Worm (Caenorhabditis elegans) whole organism, L4 larva: ENCODE data around the gene F47C12.13.
A peak's percentile ranks its signal among the peaks of the same experiment; 100 is the strongest.

Source experiments
- D1046.2 ChIP-seq: fragments of 200-800 bp; sonication (Bioruptor generic); IDR thresholded peaks from 2 replicates; pipeline ENCODE4 v1.3.6; 2022; ENCODE audit warnings: missing genetic modification characterization, missing compliant biosample characterization
- R02D3.7 ChIP-seq: fragments of 150-350 bp; sonication (generic microtip); optimal IDR thresholded peaks from 3 replicates; lab custom pipeline; 2014; ENCODE audit warnings: missing biosample characterization, missing genetic modification characterization
- T20F7.1 ChIP-seq: fragments of 200-800 bp; sonication (Bioruptor generic); optimal IDR thresholded peaks from 2 replicates; lab custom pipeline; 2018; ENCODE audit warnings: mild to moderate bottlenecking, missing genetic modification characterization, missing compliant biosample characterization
- Y105C5A.15 ChIP-seq: fragments of 200-800 bp; sonication (Bioruptor generic); IDR thresholded peaks from 2 replicates; pipeline ENCODE4 v1.3.6; 2022; ENCODE audit warnings: missing genetic modification characterization, missing compliant biosample characterization
- Y48G9A.11 ChIP-seq: fragments of 200-800 bp; sonication (Bioruptor generic); IDR thresholded peaks from 2 replicates; pipeline ENCODE4 v1.3.6; 2022; ENCODE audit warnings: missing genetic modification reagents, missing genetic modification characterization, missing compliant biosample characterization
- Y5F2A.4 ChIP-seq: fragments of 200-800 bp; sonication (Bioruptor generic); optimal IDR thresholded peaks from 2 replicates; lab custom pipeline; 2018; ENCODE audit warnings: mild to moderate bottlenecking, missing genetic modification characterization, missing compliant biosample characterization
- ZK546.5 ChIP-seq, 2 experiments: sonication (generic microtip); optimal IDR thresholded peaks; 2 replicates each; lab custom pipeline; 2017; ENCODE audit warnings: missing biosample characterization in 2 of 2, missing genetic modification characterization in 2 of 2
- aha-1 ChIP-seq: fragments of 150-350 bp; peaks from one replicate; lab custom pipeline; 2014; ENCODE audit warnings: missing biosample characterization, missing genetic modification characterization
- aly-2 ChIP-seq: sonication (generic microtip); optimal IDR thresholded peaks from 2 replicates; lab custom pipeline; 2018; ENCODE audit warnings: missing biosample characterization, missing genetic modification characterization
- ama-1 ChIP-seq: fragments of 150-350 bp; optimal IDR thresholded peaks from 2 replicates; lab custom pipeline; 2014; ENCODE audit warnings: inconsistent platforms, mixed read lengths
- ceh-28 ChIP-seq: fragments of 150-350 bp; optimal IDR thresholded peaks from 2 replicates; lab custom pipeline; 2014; ENCODE audit warnings: missing biosample characterization, missing genetic modification reagents, missing genetic modification characterization
- ceh-44 ChIP-seq: fragments of 200-800 bp; sonication (Bioruptor generic); IDR thresholded peaks from 2 replicates; pipeline ENCODE4 v1.3.6; 2022; ENCODE audit warnings: missing genetic modification reagents, missing genetic modification characterization, missing compliant biosample characterization
- ceh-62 ChIP-seq: sonication (generic microtip); optimal IDR thresholded peaks from 2 replicates; lab custom pipeline; 2017; ENCODE audit warnings: missing biosample characterization, missing genetic modification characterization
- cey-2 ChIP-seq: sonication (generic microtip); optimal IDR thresholded peaks from 3 replicates; lab custom pipeline; 2017; ENCODE audit warnings: missing genetic modification characterization, mild to moderate bottlenecking, missing compliant biosample characterization, antibody characterized with exemption, borderline replicate concordance; ENCODE audit not compliant: insufficient read depth
- ctbp-1 ChIP-seq: fragments of 200-800 bp; sonication (Bioruptor generic); IDR thresholded peaks from 2 replicates; pipeline ENCODE4 v1.3.6; 2022; ENCODE audit warnings: missing genetic modification reagents, missing genetic modification characterization, missing compliant biosample characterization
- daf-12 ChIP-seq: fragments of 150-350 bp; optimal IDR thresholded peaks from 2 replicates; lab custom pipeline; 2014; ENCODE audit warnings: missing biosample characterization, missing genetic modification reagents, missing genetic modification characterization
- daf-16 ChIP-seq, 3 experiments: sonication (generic microtip); optimal IDR thresholded peaks; 2 replicates each; lab custom pipeline; 2016 to 2017; ENCODE audit warnings: missing genetic modification characterization in 3 of 3, missing genetic modification reagents in 3 of 3, mild to moderate bottlenecking in 2 of 3, missing compliant biosample characterization in 2 of 3, missing biosample characterization in 1 of 3, moderate library complexity in 1 of 3
- daf-8 ChIP-seq: fragments of 200-800 bp; sonication (Bioruptor generic); IDR thresholded peaks from 2 replicates; pipeline ENCODE4 v1.3.6; 2022; ENCODE audit warnings: missing genetic modification characterization, missing compliant biosample characterization
- dmd-6 ChIP-seq: fragments of 200-800 bp; sonication (Bioruptor generic); IDR thresholded peaks from 2 replicates; pipeline ENCODE4 v1.3.6; 2022; ENCODE audit warnings: missing genetic modification reagents, missing genetic modification characterization, missing compliant biosample characterization
- duxl-1 ChIP-seq: sonication (generic microtip); optimal IDR thresholded peaks from 2 replicates; lab custom pipeline; 2016; ENCODE audit warnings: mild to moderate bottlenecking, missing genetic modification characterization, moderate library complexity, missing compliant biosample characterization; ENCODE audit not compliant: poor library complexity
- dve-1 ChIP-seq: sonication (generic microtip); optimal IDR thresholded peaks from 2 replicates; lab custom pipeline; 2017; ENCODE audit warnings: antibody characterized with exemption, mild to moderate bottlenecking, missing genetic modification characterization, missing compliant biosample characterization; ENCODE audit not compliant: insufficient read depth
- egl-43 ChIP-seq: fragments of 200-800 bp; sonication (Bioruptor generic); IDR thresholded peaks from 2 replicates; pipeline ENCODE4 v1.3.6; 2022; ENCODE audit warnings: missing genetic modification reagents, missing genetic modification characterization, missing compliant biosample characterization
- gei-8 ChIP-seq: fragments of 200-800 bp; sonication (Bioruptor generic); optimal IDR thresholded peaks from 2 replicates; lab custom pipeline; 2018; ENCODE audit warnings: mild to moderate bottlenecking, missing genetic modification characterization, missing compliant biosample characterization
- lim-7 ChIP-seq: fragments of 200-800 bp; sonication (Bioruptor generic); IDR thresholded peaks from 2 replicates; pipeline ENCODE4 v1.3.6; 2022; ENCODE audit warnings: missing genetic modification characterization, missing compliant biosample characterization
- lin-15B ChIP-seq: fragments of 150-350 bp; sonication (generic microtip); optimal IDR thresholded peaks from 3 replicates; lab custom pipeline; 2014; ENCODE audit warnings: missing biosample characterization, missing genetic modification characterization
- lir-3 ChIP-seq: sonication (generic microtip); optimal IDR thresholded peaks from 2 replicates; lab custom pipeline; 2016; ENCODE audit warnings: mild to moderate bottlenecking, missing genetic modification characterization, missing compliant biosample characterization
- madf-5 ChIP-seq, 2 experiments: fragments of 200-800 bp; sonication (Bioruptor generic); IDR thresholded peaks; 2 replicates each; pipeline ENCODE4 v1.3.6; 2022; ENCODE audit warnings: missing compliant biosample characterization in 2 of 2, missing genetic modification characterization in 2 of 2
- mdt-29 ChIP-seq: fragments of 200-800 bp; sonication (Bioruptor generic); IDR thresholded peaks from 2 replicates; pipeline ENCODE4 v1.3.6; 2022; ENCODE audit warnings: missing genetic modification reagents, missing genetic modification characterization, missing compliant biosample characterization
- mes-2 ChIP-seq: sonication (generic microtip); optimal IDR thresholded peaks from 2 replicates; lab custom pipeline; 2016; ENCODE audit warnings: missing genotype, mild to moderate bottlenecking, missing genetic modification characterization, missing compliant biosample characterization; ENCODE audit not compliant: poor library complexity, severe bottlenecking
- mxl-2 ChIP-seq: fragments of 200-800 bp; sonication (Bioruptor generic); conservative IDR thresholded peaks from 2 replicates; pipeline ENCODE4 v1.3.6; 2022; ENCODE audit warnings: missing genetic modification reagents, missing genetic modification characterization, missing compliant biosample characterization
- nhr-111 ChIP-seq: fragments of 200-800 bp; sonication (Bioruptor generic); optimal IDR thresholded peaks from 2 replicates; lab custom pipeline; 2018; ENCODE audit warnings: mild to moderate bottlenecking, missing genetic modification characterization, missing compliant biosample characterization
- nhr-41 ChIP-seq: fragments of 200-800 bp; sonication (Bioruptor generic); IDR thresholded peaks from 2 replicates; pipeline ENCODE4 v1.3.6; 2022; ENCODE audit warnings: missing genetic modification reagents, missing genetic modification characterization, missing compliant biosample characterization
- nhr-42 ChIP-seq: fragments of 200-800 bp; sonication (Bioruptor generic); IDR thresholded peaks from 2 replicates; pipeline ENCODE4 v1.3.6; 2022; ENCODE audit warnings: missing genetic modification characterization, missing compliant biosample characterization
- nhr-76 ChIP-seq: fragments of 150-350 bp; optimal IDR thresholded peaks from 2 replicates; lab custom pipeline; 2014; ENCODE audit warnings: missing biosample characterization, missing genetic modification characterization
- pha-4 ChIP-seq, 2 experiments: fragments of 150-350 bp in 1 of 2; fragments of 200-800 bp in 1 of 2; sonication (Bioruptor generic) in 1 of 2; IDR thresholded peaks in 1 of 2; optimal IDR thresholded peaks in 1 of 2; 2 replicates each; pipeline versions ENCODE4 v1.3.6 to Lab custom; 2014 to 2022; ENCODE audit warnings: missing genetic modification characterization in 2 of 2, missing genetic modification reagents in 2 of 2, missing biosample characterization in 1 of 2, missing compliant biosample characterization in 1 of 2
- saeg-2 ChIP-seq: fragments of 200-800 bp; sonication (Bioruptor generic); IDR thresholded peaks from 2 replicates; pipeline ENCODE4 v1.3.6; 2022; ENCODE audit warnings: missing genetic modification reagents, missing genetic modification characterization, missing compliant biosample characterization
- skn-1 ChIP-seq: fragments of 150-350 bp; optimal IDR thresholded peaks from 2 replicates; lab custom pipeline; 2014; ENCODE audit warnings: missing biosample characterization, missing genetic modification characterization
- snpc-1.2 ChIP-seq: fragments of 200-800 bp; sonication (Bioruptor generic); IDR thresholded peaks from 2 replicates; pipeline ENCODE4 v1.3.6; 2022; ENCODE audit warnings: missing genetic modification reagents, missing genetic modification characterization, missing compliant biosample characterization
- spr-1 ChIP-seq: sonication (generic microtip); optimal IDR thresholded peaks from 2 replicates; lab custom pipeline; 2016; ENCODE audit warnings: mild to moderate bottlenecking, missing genetic modification characterization, missing compliant biosample characterization
- vab-7 ChIP-seq: fragments of 200-800 bp; sonication (Bioruptor generic); IDR thresholded peaks from 2 replicates; pipeline ENCODE4 v1.3.6; 2022; ENCODE audit warnings: missing genetic modification reagents, missing genetic modification characterization, missing compliant biosample characterization
- zfp-2 ChIP-seq: sonication (generic microtip); optimal IDR thresholded peaks from 2 replicates; lab custom pipeline; 2016; ENCODE audit warnings: mild to moderate bottlenecking, missing genetic modification characterization, missing compliant biosample characterization
- zfp-3 ChIP-seq: fragments of 200-800 bp; sonication (Bioruptor generic); conservative IDR thresholded peaks from 2 replicates; pipeline ENCODE4 v1.3.6; 2022; ENCODE audit warnings: missing genetic modification reagents, missing genetic modification characterization, missing compliant biosample characterization
- zip-11 ChIP-seq: fragments of 200-800 bp; sonication (Bioruptor generic); IDR thresholded peaks from 2 replicates; pipeline ENCODE4 v1.3.6; 2022; ENCODE audit warnings: missing genetic modification characterization, missing compliant biosample characterization
- zip-2 ChIP-seq: fragments of 150-350 bp; optimal IDR thresholded peaks from 2 replicates; lab custom pipeline; 2014; ENCODE audit warnings: missing biosample characterization, missing genetic modification characterization
- ztf-11 ChIP-seq: fragments of 150-350 bp; optimal IDR thresholded peaks from 2 replicates; lab custom pipeline; 2014; ENCODE audit warnings: missing biosample characterization, missing genetic modification characterization
- ztf-7 ChIP-seq: fragments of 150-350 bp; optimal IDR thresholded peaks from 2 replicates; lab custom pipeline; 2014; ENCODE audit warnings: missing biosample characterization, missing genetic modification characterization

The F47C12.13 gene

DNA sequence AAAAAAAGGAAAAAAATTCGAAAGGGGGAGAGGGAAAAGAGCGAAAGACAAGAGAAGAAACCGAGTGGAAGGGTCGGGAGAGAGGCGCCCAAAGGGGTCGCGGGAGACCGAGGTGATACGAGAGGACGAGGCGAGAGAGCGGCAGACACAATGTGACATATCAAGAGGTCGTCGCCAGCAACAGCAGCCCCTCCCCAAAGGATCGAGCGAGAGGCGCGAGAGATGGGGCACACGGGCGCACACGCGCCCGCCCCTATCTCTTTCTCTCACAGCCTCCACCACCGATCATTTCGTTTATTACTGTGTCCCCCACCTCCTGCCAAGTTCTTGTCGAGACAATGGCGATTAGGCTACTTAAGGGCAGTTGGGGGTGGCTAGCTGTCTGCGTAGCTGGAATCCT, 34.0 kb upstream of the F47C12.13 start (continued):
- TF ChIP-seq zfp-3 (GFP tag; lab: Robert Waterston, UW) = 0 out of 2 replicates have a peak, but pooled peaks have one; percentile 33
- no peak for TF ChIP-seq snpc-1.2 (GFP tag; lab: Robert Waterston, UW)
- TF ChIP-seq lim-7 (GFP tag; lab: Robert Waterston, UW) = 0 out of 2 replicates have a peak, but pooled peaks have one; percentile 29
- no peak for TF ChIP-seq R02D3.7 (tag; lab: Kevin White, UChicago)
- TF ChIP-seq nhr-41 (GFP tag; lab: Robert Waterston, UW) = peak; percentile 98
- peak; percentile 19 for TF ChIP-seq ceh-28 (tag; lab: Kevin White, UChicago)

DNA sequence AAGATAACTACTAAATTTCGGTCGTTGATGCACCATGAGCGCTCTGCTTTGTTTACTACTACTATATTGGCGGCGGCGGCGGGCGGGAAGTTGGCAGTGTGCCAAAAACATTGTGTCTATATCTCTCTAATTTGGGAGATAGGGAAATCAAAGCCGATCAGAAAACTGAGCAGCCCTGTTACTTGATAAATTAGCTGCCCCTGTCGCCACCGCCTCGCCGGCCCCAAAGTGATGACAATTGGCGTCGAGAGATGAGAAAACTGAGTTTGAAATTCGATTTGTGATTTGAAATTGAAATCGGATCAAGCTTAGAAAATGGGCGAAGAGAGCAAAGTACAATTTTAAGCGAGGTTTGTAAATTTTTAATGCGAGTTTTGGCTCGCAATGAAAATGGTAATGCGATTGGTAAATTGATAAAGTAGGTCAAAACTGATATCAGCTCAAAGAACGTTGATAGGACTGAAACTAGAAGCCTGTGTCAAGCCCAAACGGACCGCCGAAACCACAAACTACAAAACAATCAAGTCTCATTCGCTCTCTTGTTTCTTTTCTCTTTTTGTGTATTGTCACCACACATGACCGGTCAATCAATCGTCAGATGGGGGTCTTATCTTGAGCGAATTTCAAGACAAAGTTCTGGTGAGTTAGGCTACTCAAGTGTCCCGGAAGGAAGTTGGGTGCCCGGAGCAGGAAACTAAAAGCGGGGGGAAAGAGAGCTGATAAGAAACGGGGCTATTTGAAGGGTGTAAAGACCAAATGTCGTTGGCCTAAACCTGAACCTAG, 33.1 kb upstream of the F47C12.13 start:
- TF ChIP-seq aly-2 (tag; lab: Kevin White, UChicago) (no peak), gei-8 (no peak), madf-5 (GFP tag; IDR thresholded peaks at IDR 0.05; lab: Robert Waterston, UW) (no peak), nhr-76 (no peak), spr-1 (no peak), nhr-42 (GFP tag; lab: Robert Waterston, UW) (no peak), Y48G9A.11 (GFP tag; lab: Robert Waterston, UW) (no peak), cey-2 (no peak), lir-3 (tag; lab: Kevin White, UChicago) (no peak), ceh-44 (GFP tag; lab: Robert Waterston, UW) (no peak), T20F7.1 (GFP tag; lab: Kevin White, UChicago) (no peak), ceh-62 (no peak), lin-15B (tag; lab: Kevin White, UChicago) (no peak), D1046.2 (no peak), ZK546.5 (tag; optimal IDR thresholded peaks at IDR 0.05; lab: Kevin White, UChicago) (no peak), zip-11 (GFP tag; lab: Robert Waterston, UW) (no peak), daf-12 (no peak), aha-1 (tag; lab: Kevin White, UChicago) (peak; percentile 90), ctbp-1 (GFP tag; lab: Robert Waterston, UW) (no peak), ztf-11 (no peak), Y105C5A.15 (no peak), ztf-7 (tag; lab: Kevin White, UChicago) (no peak), ama-1 (lab: Kevin White, UChicago) (no peak), mes-2 (tag; lab: Kevin White, UChicago) (peak; percentile 13), zfp-2 (no peak), zip-2 (tag; lab: Kevin White, UChicago) (no peak), egl-43 (no peak), nhr-111 (GFP tag; lab: Kevin White, UChicago) (no peak), snpc-1.2 (GFP tag; lab: Robert Waterston, UW) (no peak), zfp-3 (GFP tag; lab: Robert Waterston, UW) (no peak), Y5F2A.4 (GFP tag; lab: Kevin White, UChicago) (no peak), mxl-2 (GFP tag; lab: Robert Waterston, UW) (no peak), pha-4 (GFP tag; IDR thresholded peaks at IDR 0.05; lab: Robert Waterston, UW) (no peak), pha-4 (tag; optimal IDR thresholded peaks at IDR 0.05; lab: Kevin White, UChicago) (no peak), lim-7 (GFP tag; lab: Robert Waterston, UW) (no peak), vab-7 (no peak), saeg-2 (GFP tag; lab: Robert Waterston, UW) (no peak), daf-16 (GFP tag; optimal IDR thresholded peaks at IDR 0.05; lab: Kevin White, UChicago) (peak in 1 of 2 experiments; percentile 20), daf-16 (tag; optimal IDR thresholded peaks at IDR 0.05; lab: Kevin White, UChicago) (peak; percentile 57), mdt-29 (GFP tag; lab: Robert Waterston, UW) (no peak), dmd-6 (GFP tag; lab: Robert Waterston, UW) (peak; percentile 75), dve-1 (tag; lab: Kevin White, UChicago) (peak; percentile 45), daf-8 (no peak), skn-1 (tag; lab: Kevin White, UChicago) (no peak), duxl-1 (tag; lab: Kevin White, UChicago) (no peak), ceh-28 (tag; lab: Kevin White, UChicago) (no peak)
